Worm (Caenorhabditis elegans) whole organism, young adult: ENCODE results near the gene F21C10.1.

Experiments used
- ceh-40 ChIP-seq: fragments of 200-800 bp; sonication (Bioruptor generic); IDR thresholded peaks from 2 replicates; pipeline ENCODE4 v1.3.6; 2022; ENCODE audit warnings: missing genetic modification characterization, missing compliant biosample characterization
- madf-3 ChIP-seq: fragments of 200-800 bp; sonication (Bioruptor generic); IDR thresholded peaks from 2 replicates; pipeline ENCODE4 v1.3.6; 2022; ENCODE audit warnings: missing genetic modification reagents, missing genetic modification characterization, missing compliant biosample characterization

- no peak for TF ChIP-seq ceh-40 (GFP tag; lab: Robert Waterston, UW)
- 0 out of 2 replicates have a peak, but pooled peaks have one; percentile 5 for TF ChIP-seq madf-3 (GFP tag; lab: Robert Waterston, UW)
Observed at ce11 chrV:9175218-9175837, 43.2 kb downstream of the F21C10.1 start, which contains the start of gene spas-1.
